Worm (Caenorhabditis elegans) whole organism, L3 larva: Measurements from ENCODE around the gene cnc-4.

ENCODE experiments used
- R02D3.7 ChIP-seq: fragments of 150-350 bp; optimal IDR thresholded peaks from 2 replicates; lab custom pipeline; 2014; ENCODE audit warnings: missing biosample characterization, missing genetic modification characterization
- aly-2 ChIP-seq: fragments of 150-350 bp; optimal IDR thresholded peaks from 2 replicates; lab custom pipeline; 2014; ENCODE audit warnings: missing biosample characterization, missing genetic modification characterization
- ama-1 ChIP-seq: fragments of 150-350 bp; optimal IDR thresholded peaks from 2 replicates; lab custom pipeline; 2018
- ceh-16 ChIP-seq: sonication (generic microtip); optimal IDR thresholded peaks from 2 replicates; lab custom pipeline; 2017; ENCODE audit warnings: missing biosample characterization, missing genetic modification characterization
- ceh-28 ChIP-seq: fragments of 150-350 bp; optimal IDR thresholded peaks from 2 replicates; lab custom pipeline; 2014; ENCODE audit warnings: missing biosample characterization, missing genetic modification reagents, missing genetic modification characterization
- ceh-82 ChIP-seq: fragments of 150-350 bp; optimal IDR thresholded peaks from 2 replicates; lab custom pipeline; 2014; ENCODE audit warnings: missing biosample characterization, missing genetic modification characterization
- daf-12 ChIP-seq: fragments of 150-350 bp; optimal IDR thresholded peaks from 2 replicates; lab custom pipeline; 2014; ENCODE audit warnings: missing biosample characterization, missing genetic modification reagents, missing genetic modification characterization
- egl-27 ChIP-seq: sonication (generic microtip); optimal IDR thresholded peaks from 4 replicates; lab custom pipeline; 2017; ENCODE audit warnings: missing biosample characterization, missing genetic modification reagents, missing genetic modification characterization
- egl-5 ChIP-seq: fragments of 150-350 bp; optimal IDR thresholded peaks from 2 replicates; lab custom pipeline; 2017; ENCODE audit warnings: missing biosample characterization, missing genetic modification reagents, missing genetic modification characterization, inconsistent platforms
- elt-1 ChIP-seq: fragments of 150-350 bp; optimal IDR thresholded peaks from 2 replicates; lab custom pipeline; 2014; ENCODE audit warnings: missing biosample characterization, missing genetic modification characterization
- elt-2 ChIP-seq: sonication (generic microtip); optimal IDR thresholded peaks from 2 replicates; lab custom pipeline; 2016; ENCODE audit warnings: missing genetic modification reagents, mild to moderate bottlenecking, missing genetic modification characterization, missing compliant biosample characterization
- elt-3 ChIP-seq, 3 experiments: fragments of 150-350 bp in 1 of 3; sonication (generic microtip) in 2 of 3; optimal IDR thresholded peaks; 2 replicates in 2 of 3; 4 replicates in 1 of 3; lab custom pipeline; 2014 to 2017; ENCODE audit warnings: missing biosample characterization in 3 of 3, missing genetic modification characterization in 3 of 3
- eor-1 ChIP-seq, 2 experiments: fragments of 150-350 bp; optimal IDR thresholded peaks; 2 replicates each; lab custom pipeline; 2014 to 2018; ENCODE audit warnings: missing biosample characterization in 2 of 2, missing genetic modification characterization in 2 of 2
- fkh-10 ChIP-seq: sonication (generic microtip); optimal IDR thresholded peaks from 2 replicates; lab custom pipeline; 2017; ENCODE audit warnings: missing biosample characterization, missing genetic modification reagents, missing genetic modification characterization
- hmg-11 ChIP-seq: sonication (generic microtip); optimal IDR thresholded peaks from 2 replicates; lab custom pipeline; 2016; ENCODE audit warnings: missing genetic modification characterization, missing compliant biosample characterization
- jun-1 ChIP-seq: fragments of 150-350 bp; optimal IDR thresholded peaks from 2 replicates; lab custom pipeline; 2014; ENCODE audit warnings: missing biosample characterization, missing genetic modification reagents, missing genetic modification characterization
- lin-15B ChIP-seq: fragments of 150-350 bp; optimal IDR thresholded peaks from 2 replicates; lab custom pipeline; 2014; ENCODE audit warnings: missing biosample characterization, missing genetic modification characterization
- lsy-12 ChIP-seq: sonication (generic microtip); optimal IDR thresholded peaks from 2 replicates; lab custom pipeline; 2016; ENCODE audit warnings: mild to moderate bottlenecking, missing genetic modification characterization, missing compliant biosample characterization
- nfya-1 ChIP-seq: sonication (generic microtip); optimal IDR thresholded peaks from 2 replicates; lab custom pipeline; 2017; ENCODE audit warnings: missing genetic modification characterization, mild to moderate bottlenecking, missing compliant biosample characterization, antibody characterized with exemption, moderate library complexity; ENCODE audit not compliant: insufficient read depth
- nhr-237 ChIP-seq: fragments of 150-350 bp; optimal IDR thresholded peaks from 2 replicates; lab custom pipeline; 2014; ENCODE audit warnings: missing biosample characterization, missing genetic modification characterization
- nhr-28 ChIP-seq: fragments of 150-350 bp; optimal IDR thresholded peaks from 2 replicates; lab custom pipeline; 2014; ENCODE audit warnings: missing biosample characterization, missing genetic modification characterization
- nhr-43 ChIP-seq: sonication (generic microtip); optimal IDR thresholded peaks from 2 replicates; lab custom pipeline; 2016; ENCODE audit warnings: mild to moderate bottlenecking, missing genetic modification characterization, missing compliant biosample characterization; ENCODE audit not compliant: poor library complexity, severe bottlenecking
- nhr-67 ChIP-seq: fragments of 150-350 bp; optimal IDR thresholded peaks from 2 replicates; lab custom pipeline; 2014; ENCODE audit warnings: missing biosample characterization, missing genetic modification characterization
- nhr-76 ChIP-seq: fragments of 150-350 bp; sonication (generic microtip); optimal IDR thresholded peaks from 5 replicates; lab custom pipeline; 2014; ENCODE audit warnings: missing biosample characterization, missing genetic modification characterization
- nhr-77 ChIP-seq: fragments of 150-350 bp; optimal IDR thresholded peaks from 2 replicates; lab custom pipeline; 2014; ENCODE audit warnings: missing biosample characterization, missing genetic modification characterization
- pqm-1 ChIP-seq: fragments of 150-350 bp; optimal IDR thresholded peaks from 2 replicates; lab custom pipeline; 2017; ENCODE audit warnings: missing biosample characterization, missing genetic modification characterization, inconsistent platforms
- skn-1 ChIP-seq: fragments of 150-350 bp; optimal IDR thresholded peaks from 2 replicates; lab custom pipeline; 2014; ENCODE audit warnings: missing biosample characterization, missing genetic modification characterization
- unc-39 ChIP-seq: sonication (generic microtip); optimal IDR thresholded peaks from 4 replicates; lab custom pipeline; 2017; ENCODE audit warnings: missing biosample characterization, missing genetic modification characterization
- zag-1 ChIP-seq: fragments of 150-350 bp; optimal IDR thresholded peaks from 2 replicates; lab custom pipeline; 2014; ENCODE audit warnings: missing biosample characterization, missing genetic modification characterization
- ztf-4 ChIP-seq: fragments of 150-350 bp; optimal IDR thresholded peaks from 2 replicates; lab custom pipeline; 2014; ENCODE audit warnings: missing biosample characterization, missing genetic modification characterization

cnc-4 gene

DNA sequence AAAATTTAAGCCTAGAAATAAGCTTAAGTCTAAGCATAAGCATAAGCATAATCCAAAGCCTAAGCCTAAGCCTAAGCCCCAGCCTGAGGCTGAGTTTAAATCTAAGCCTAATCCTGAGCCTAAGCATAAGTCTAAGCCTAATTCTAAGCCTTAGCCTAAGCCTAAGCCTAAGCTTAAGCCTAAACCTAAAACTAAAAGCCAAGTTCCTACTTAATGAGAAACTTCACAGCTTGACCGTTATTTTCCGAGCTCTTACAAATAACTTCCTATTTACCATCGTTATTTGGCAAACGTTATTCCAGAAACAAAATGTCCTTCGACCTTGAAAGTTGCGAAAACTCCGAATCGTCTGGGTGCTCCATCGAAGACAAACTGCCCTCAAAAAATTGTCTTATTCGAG is 34.7 kb downstream of the cnc-4 start, which contains the start of gene C38C3.4:
Gene C38C3.4, plus strand, starts transcription at position 301 of the 400 bp plus-strand sequence.
- TF ChIP-seq egl-27 (tag; lab: Kevin White, UChicago) (no peak), daf-12 (no peak), nhr-77 (tag; lab: Kevin White, UChicago) (no peak), elt-3 (tag; optimal IDR thresholded peaks at IDR 0.05; lab: Kevin White, UChicago) (no peak), unc-39 (tag; lab: Kevin White, UChicago) (no peak)

DNA sequence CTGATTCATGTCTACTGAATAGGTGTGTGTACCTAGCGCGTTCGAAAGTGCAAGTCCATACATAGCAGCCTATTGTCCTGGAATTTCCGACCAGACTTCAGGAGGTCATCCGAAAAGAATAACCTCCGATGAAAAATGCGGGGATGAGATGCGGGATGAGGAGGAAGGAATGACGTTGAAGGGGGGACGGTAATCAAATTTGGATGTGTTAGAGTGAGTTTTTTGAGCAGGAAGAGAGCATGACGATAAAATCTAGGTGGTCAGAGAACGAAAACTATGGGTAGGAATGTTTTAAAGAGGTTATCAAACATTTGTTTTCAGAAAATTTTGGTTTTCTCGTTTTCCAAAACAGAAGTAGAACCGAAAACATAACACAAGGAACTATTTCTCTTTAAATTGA is 39.0 kb downstream of the cnc-4 start:
- TF ChIP-seq lin-15B (tag; lab: Kevin White, UChicago): no peak
- TF ChIP-seq nhr-237 (tag; lab: Kevin White, UChicago): no peak
- TF ChIP-seq ama-1 (lab: Kevin White, UChicago): no peak
- no peak for TF ChIP-seq hmg-11
- TF ChIP-seq pqm-1 (tag; lab: Kevin White, UChicago): no peak
- peak; percentile 58 for TF ChIP-seq fkh-10 (GFP tag; lab: Kevin White, UChicago)
- no peak for TF ChIP-seq nhr-43

DNA sequence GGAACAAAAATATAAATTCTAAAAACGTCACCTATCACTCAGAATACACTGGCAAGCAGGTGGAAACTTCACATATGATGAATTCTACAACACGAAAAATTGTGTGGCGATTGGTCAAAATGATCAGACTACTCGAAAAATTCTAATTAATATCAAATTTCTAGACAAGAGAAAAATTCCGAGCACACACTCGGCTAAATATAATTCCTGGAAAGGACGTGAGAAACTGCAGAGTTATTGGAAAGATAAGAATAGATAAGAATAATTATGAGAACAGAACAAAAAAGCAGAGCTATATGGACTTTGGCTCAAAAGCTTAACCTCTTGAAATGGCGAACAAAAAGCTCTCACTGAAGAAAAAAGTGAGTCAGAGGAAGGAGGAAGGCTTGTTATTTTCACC is 40.3 kb downstream of the cnc-4 start:
- no peak for TF ChIP-seq nfya-1 (tag; lab: Kevin White, UChicago)

DNA sequence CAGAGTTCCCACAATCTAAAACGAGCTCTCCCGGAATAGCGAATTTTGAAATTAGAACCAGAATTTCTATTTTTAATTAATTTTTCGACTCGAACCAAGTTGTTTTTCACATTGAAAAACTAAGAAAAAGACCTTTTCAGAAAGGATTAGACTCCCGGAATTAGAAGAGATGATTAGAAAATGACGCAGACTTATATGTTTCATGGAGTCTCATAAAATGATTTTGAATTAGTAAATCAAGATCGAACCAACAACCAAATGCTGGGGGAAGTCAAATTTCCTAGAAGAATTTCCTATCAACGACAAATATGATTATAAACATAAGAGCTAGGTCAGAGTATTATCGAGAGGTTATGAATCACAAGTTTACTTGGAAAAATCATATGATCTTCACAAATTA is 41.6 kb downstream of the cnc-4 start:
- TF ChIP-seq nhr-76 (tag; lab: Kevin White, UChicago): no peak
- no peak for TF ChIP-seq elt-2 (tag; lab: Kevin White, UChicago)

DNA sequence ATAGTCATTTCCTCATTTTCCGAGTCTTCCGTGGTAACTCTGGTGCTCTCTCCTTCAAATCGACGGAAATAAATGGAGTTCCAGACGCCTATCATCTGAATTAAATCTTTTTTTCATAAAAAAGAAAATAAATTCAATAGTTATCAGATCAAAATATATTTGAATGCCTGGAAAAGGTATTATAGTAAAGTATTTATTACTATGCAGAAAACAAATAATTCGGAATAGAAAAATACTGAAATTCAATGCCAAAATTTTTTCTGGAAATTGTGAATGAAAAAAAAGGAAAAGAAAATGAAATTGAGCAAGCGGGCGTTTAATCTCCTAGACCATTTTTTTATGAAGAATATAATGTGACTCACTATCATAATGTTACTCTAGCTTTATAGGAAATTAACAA is 44.5 kb downstream of the cnc-4 start, which contains the start of gene C38C3.6:
Gene C38C3.6, minus strand, starts transcription at position 101 of the 400 bp plus-strand sequence.
- TF ChIP-seq aly-2 (tag; lab: Kevin White, UChicago) (no peak), unc-39 (tag; lab: Kevin White, UChicago) (no peak), egl-27 (tag; lab: Kevin White, UChicago) (no peak), egl-5 (no peak), eor-1 (tag; optimal IDR thresholded peaks at IDR 0.05; lab: Kevin White, UChicago) (no peak), ceh-16 (no peak), zag-1 (tag; lab: Kevin White, UChicago) (no peak), nfya-1 (tag; lab: Kevin White, UChicago) (no peak), elt-1 (tag; lab: Kevin White, UChicago) (no peak), lsy-12 (tag; lab: Kevin White, UChicago) (no peak), elt-3 (tag; optimal IDR thresholded peaks at IDR 0.05; lab: Kevin White, UChicago) (no peak), skn-1 (tag; lab: Kevin White, UChicago) (no peak), nhr-237 (tag; lab: Kevin White, UChicago) (no peak), R02D3.7 (tag; lab: Kevin White, UChicago) (no peak), nhr-43 (no peak), nhr-28 (tag; lab: Kevin White, UChicago) (no peak)
- TF ChIP-seq, all 47 proteins: peak for 0

DNA sequence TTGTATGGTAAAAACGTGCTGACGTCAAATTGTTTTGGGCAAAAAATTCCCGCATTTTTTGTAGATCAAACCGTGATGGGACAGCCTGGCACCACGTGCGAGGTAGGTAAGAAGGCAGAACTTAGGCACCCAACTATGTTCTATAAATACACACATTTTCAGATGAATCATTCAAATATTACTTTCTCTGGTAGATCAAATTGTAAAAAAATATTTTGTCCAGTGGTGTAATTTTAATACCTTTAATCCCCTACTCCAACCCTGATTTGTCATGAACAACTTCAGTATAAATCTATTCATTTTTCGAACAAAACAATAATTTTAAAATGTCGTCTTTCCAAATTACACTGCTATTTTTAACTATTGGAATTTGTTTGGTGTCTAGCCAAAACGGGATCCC is 47.5 kb downstream of the cnc-4 start, which contains the start of gene spig-7:
Gene spig-7, plus strand, starts transcription at position 301 of the 400 bp plus-strand sequence.
- TF ChIP-seq ztf-4 (no peak), nhr-43 (no peak), zag-1 (tag; lab: Kevin White, UChicago) (no peak), nhr-76 (tag; lab: Kevin White, UChicago) (no peak), aly-2 (tag; lab: Kevin White, UChicago) (no peak), nhr-67 (no peak), ceh-82 (no peak), fkh-10 (GFP tag; lab: Kevin White, UChicago) (no peak)
- TF ChIP-seq, all 47 proteins: peak for 0

DNA sequence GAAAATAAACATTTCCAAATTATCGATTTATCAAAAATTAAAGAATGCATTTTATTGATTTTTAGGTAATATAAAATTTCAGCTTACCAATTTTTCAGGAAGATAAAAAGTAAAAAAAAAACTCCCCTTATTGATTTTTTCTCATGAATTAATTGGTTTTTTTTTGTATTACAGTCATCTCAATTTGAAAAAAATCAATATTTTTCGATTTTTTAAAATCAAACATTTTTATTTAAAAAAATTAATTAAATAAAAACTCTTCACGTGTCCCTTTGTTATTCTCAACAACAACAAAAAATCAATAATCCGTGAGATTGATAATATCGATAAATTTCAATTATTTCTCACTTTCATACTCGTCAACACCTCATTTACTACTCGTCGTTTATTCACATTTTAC is 48.3 kb downstream of the cnc-4 start, which contains the start of gene C38C3.3:
Gene C38C3.3, plus strand, starts transcription at position 301 of the 400 bp plus-strand sequence.
- TF ChIP-seq nhr-43 (no peak), jun-1 (tag; lab: Kevin White, UChicago) (no peak), ceh-28 (tag; lab: Kevin White, UChicago) (peak; percentile 15)
